Fruit fly (Drosophila melanogaster) whole organism, embryonic: ENCODE results near the gene CG45100.

Experiments used
- C15 ChIP-seq: fragments of 200-800 bp; sonication (Bioruptor generic); IDR thresholded peaks from 3 replicates; pipeline ENCODE4 v1.3.6; 2022; ENCODE audit warnings: missing biosample characterization, missing genetic modification characterization
- CG10431 ChIP-seq: fragments of 200-800 bp; sonication (Bioruptor generic); optimal IDR thresholded peaks from 3 replicates; lab custom pipeline; 2018; ENCODE audit warnings: missing biosample characterization, mild to moderate bottlenecking, missing genetic modification characterization
- CG11398 ChIP-seq: fragments of 200-800 bp; sonication (Bioruptor generic); optimal IDR thresholded peaks from 2 replicates; lab custom pipeline; 2016; ENCODE audit warnings: missing biosample characterization, missing genetic modification characterization
- CG11696 ChIP-seq: fragments of 200-800 bp; sonication (Bioruptor generic); IDR thresholded peaks from 2 replicates; pipeline ENCODE4 v1.3.6; 2022; ENCODE audit warnings: missing biosample characterization, missing genetic modification characterization
- CG13296 ChIP-seq: fragments of 200-800 bp; sonication (Bioruptor generic); optimal IDR thresholded peaks from 3 replicates; lab custom pipeline; 2018; ENCODE audit warnings: missing biosample characterization, mild to moderate bottlenecking, missing genetic modification characterization
- CG14667 ChIP-seq: fragments of 200-800 bp; sonication (Bioruptor generic); IDR thresholded peaks from 2 replicates; pipeline ENCODE4 v1.3.6; 2022; ENCODE audit warnings: missing biosample characterization, missing genetic modification characterization
- CG17186 ChIP-seq: fragments of 200-800 bp; sonication (Bioruptor generic); optimal IDR thresholded peaks from 3 replicates; lab custom pipeline; 2017; ENCODE audit warnings: missing biosample characterization, missing genetic modification reagents, missing genetic modification characterization
- CG18476 ChIP-seq: fragments of 200-800 bp; sonication (Bioruptor generic); optimal IDR thresholded peaks from 2 replicates; lab custom pipeline; 2016; ENCODE audit warnings: missing biosample characterization, mild to moderate bottlenecking, missing genetic modification characterization
- CG2202 ChIP-seq: fragments of 200-800 bp; sonication (Bioruptor generic); optimal IDR thresholded peaks from 2 replicates; lab custom pipeline; 2018; ENCODE audit warnings: missing biosample characterization, mild to moderate bottlenecking, missing genetic modification characterization
- CG31388 ChIP-seq: fragments of 200-800 bp; sonication (Bioruptor generic); optimal IDR thresholded peaks from 2 replicates; lab custom pipeline; 2016; ENCODE audit warnings: missing biosample characterization, missing genetic modification characterization
- CG3163 ChIP-seq: fragments of 200-800 bp; sonication (Bioruptor generic); optimal IDR thresholded peaks from 3 replicates; lab custom pipeline; 2016; ENCODE audit warnings: missing biosample characterization, missing genetic modification characterization
- CG3407 ChIP-seq: fragments of 200-800 bp; sonication (Bioruptor generic); optimal IDR thresholded peaks from 2 replicates; lab custom pipeline; 2018; ENCODE audit warnings: missing biosample characterization, mild to moderate bottlenecking, missing genetic modification characterization
- CG34422 ChIP-seq: fragments of 200-800 bp; sonication (Bioruptor generic); IDR thresholded peaks from 3 replicates; pipeline ENCODE4 v1.3.6; 2022; ENCODE audit warnings: missing biosample characterization, missing genetic modification characterization
- CG4360 ChIP-seq: fragments of 200-800 bp; sonication (Bioruptor generic); IDR thresholded peaks from 2 replicates; pipeline ENCODE4 v1.3.6; 2022; ENCODE audit warnings: missing biosample characterization, missing genetic modification characterization
- CG4854 ChIP-seq: fragments of 200-800 bp; sonication (Bioruptor generic); optimal IDR thresholded peaks from 2 replicates; lab custom pipeline; 2016; ENCODE audit warnings: missing biosample characterization, missing genetic modification characterization, inconsistent platforms
- CG8089 ChIP-seq: fragments of 200-800 bp; sonication (Bioruptor generic); optimal IDR thresholded peaks from 3 replicates; lab custom pipeline; 2016; ENCODE audit warnings: missing biosample characterization, missing genetic modification characterization
- CG9797 ChIP-seq: fragments of 200-800 bp; sonication (Bioruptor generic); optimal IDR thresholded peaks from 3 replicates; lab custom pipeline; 2018; ENCODE audit warnings: missing biosample characterization, mild to moderate bottlenecking, missing genetic modification characterization
- CkIIα-i1 ChIP-seq: fragments of 200-800 bp; sonication (Bioruptor generic); IDR thresholded peaks from 2 replicates; pipeline ENCODE4 v1.3.6; 2022; ENCODE audit warnings: missing biosample characterization, missing genetic modification characterization
- Dek ChIP-seq: fragments of 200-800 bp; sonication (Bioruptor generic); optimal IDR thresholded peaks from 3 replicates; lab custom pipeline; 2019; ENCODE audit warnings: missing biosample characterization, mild to moderate bottlenecking, missing genetic modification characterization, moderate library complexity
- Dll ChIP-seq: fragments of 200-800 bp; sonication (Bioruptor generic); IDR thresholded peaks from 4 replicates; pipeline ENCODE4 v1.3.6; 2022; ENCODE audit warnings: missing biosample characterization, missing genetic modification characterization; ENCODE audit not compliant: partially characterized antibody
- Dp ChIP-seq: fragments of 200-800 bp; sonication (Bioruptor generic); optimal IDR thresholded peaks from 2 replicates; lab custom pipeline; 2018; ENCODE audit warnings: missing biosample characterization, mild to moderate bottlenecking, missing genetic modification characterization, moderate library complexity
- GATAe ChIP-seq: fragments of 200-800 bp; sonication (Bioruptor generic); conservative IDR thresholded peaks from 2 replicates; pipeline ENCODE4 v1.3.6; 2022; ENCODE audit warnings: missing biosample characterization, missing genetic modification characterization
- Gug ChIP-seq: fragments of 200-800 bp; sonication (Bioruptor generic); IDR thresholded peaks from 4 replicates; pipeline ENCODE4 v1.3.6; 2022; ENCODE audit warnings: missing biosample characterization, missing genetic modification characterization
- HLH4C ChIP-seq: fragments of 200-800 bp; sonication (Bioruptor generic); IDR thresholded peaks from 3 replicates; pipeline ENCODE4 v1.3.6; 2022; ENCODE audit warnings: missing biosample characterization, missing genetic modification characterization; ENCODE audit not compliant: partially characterized antibody
- Hr78 ChIP-seq, 2 experiments: fragments of 200-800 bp in 1 of 2; fragments of >200 bp in 1 of 2; sonication (Bioruptor generic) in 1 of 2; optimal IDR thresholded peaks; 2 replicates each; lab custom pipeline; 2017 to 2019; ENCODE audit warnings: missing biosample characterization in 2 of 2, missing genetic modification characterization in 2 of 2, mild to moderate bottlenecking in 1 of 2, moderate library complexity in 1 of 2
- Lim3 ChIP-seq: fragments of 200-800 bp; sonication (Bioruptor generic); IDR thresholded peaks from 2 replicates; pipeline ENCODE4 v1.3.6; 2022; ENCODE audit warnings: missing biosample characterization, missing genetic modification characterization
- MESR4 ChIP-seq: fragments of 200-800 bp; sonication (Bioruptor generic); optimal IDR thresholded peaks from 2 replicates; lab custom pipeline; 2018; ENCODE audit warnings: missing biosample characterization, mild to moderate bottlenecking, missing genetic modification characterization, moderate library complexity
- MTF-1 ChIP-seq: fragments of 200-800 bp; sonication (Bioruptor generic); optimal IDR thresholded peaks from 2 replicates; lab custom pipeline; 2018; ENCODE audit warnings: missing biosample characterization, mild to moderate bottlenecking, missing genetic modification characterization, borderline replicate concordance
- Med ChIP-seq: fragments of 200-800 bp; sonication (Bioruptor generic); peaks from one replicate; lab custom pipeline; 2016; ENCODE audit warnings: missing biosample characterization, missing genetic modification characterization, mild to moderate bottlenecking, inconsistent platforms, moderate library complexity
- Optix ChIP-seq: fragments of 200-800 bp; sonication (Bioruptor generic); IDR thresholded peaks from 3 replicates; pipeline ENCODE4 v1.3.6; 2022; ENCODE audit warnings: missing biosample characterization, missing genetic modification characterization
- Rfx ChIP-seq: fragments of 200-800 bp; sonication (Bioruptor generic); IDR thresholded peaks from 2 replicates; pipeline ENCODE4 v1.3.6; 2022; ENCODE audit warnings: missing biosample characterization, missing genetic modification characterization
- Six4 ChIP-seq: fragments of 200-800 bp; sonication (Bioruptor generic); optimal IDR thresholded peaks from 2 replicates; lab custom pipeline; 2016; ENCODE audit warnings: missing biosample characterization, missing genetic modification characterization
- aop ChIP-seq: fragments of 200-800 bp; sonication (Bioruptor generic); IDR thresholded peaks from 2 replicates; pipeline ENCODE4 v1.3.6; 2022; ENCODE audit warnings: missing biosample characterization, missing genetic modification characterization
- chinmo ChIP-seq: fragments of 200-800 bp; sonication (Bioruptor generic); IDR thresholded peaks from 4 replicates; pipeline ENCODE4 v1.3.6; 2022; ENCODE audit warnings: missing biosample characterization, missing genetic modification characterization; ENCODE audit not compliant: partially characterized antibody
- crp ChIP-seq, 2 experiments: fragments of 200-800 bp; sonication (Bioruptor generic); optimal IDR thresholded peaks; 2 replicates in 1 of 2; 3 replicates in 1 of 2; lab custom pipeline; 2017; ENCODE audit warnings: missing biosample characterization in 2 of 2, missing genetic modification characterization in 2 of 2, mild to moderate bottlenecking in 1 of 2, moderate library complexity in 1 of 2
- fd64A ChIP-seq: fragments of 200-800 bp; sonication (Bioruptor generic); optimal IDR thresholded peaks from 3 replicates; lab custom pipeline; 2018; ENCODE audit warnings: missing biosample characterization, mild to moderate bottlenecking, missing genetic modification characterization
- hbn ChIP-seq: fragments of 200-800 bp; sonication (Bioruptor generic); IDR thresholded peaks from 2 replicates; pipeline ENCODE4 v1.3.6; 2022; ENCODE audit warnings: missing biosample characterization, missing genetic modification characterization; ENCODE audit not compliant: partially characterized antibody
- luna ChIP-seq: fragments of 200-800 bp; sonication (Bioruptor generic); optimal IDR thresholded peaks from 2 replicates; lab custom pipeline; 2016; ENCODE audit warnings: missing biosample characterization, missing genetic modification characterization
- oc ChIP-seq: fragments of 200-800 bp; sonication (Bioruptor generic); optimal IDR thresholded peaks from 2 replicates; lab custom pipeline; 2018; ENCODE audit warnings: missing biosample characterization, mild to moderate bottlenecking, missing genetic modification characterization, moderate library complexity
- onecut ChIP-seq: fragments of 200-800 bp; sonication (Bioruptor generic); IDR thresholded peaks from 2 replicates; pipeline ENCODE4 v1.3.6; 2022; ENCODE audit warnings: missing biosample characterization, missing genetic modification characterization
- otp ChIP-seq: fragments of 200-800 bp; sonication (Bioruptor generic); IDR thresholded peaks from 3 replicates; pipeline ENCODE4, ENCODE4 v1.3.6; 2022; ENCODE audit warnings: missing biosample characterization, missing genetic modification characterization
- phol ChIP-seq: fragments of 200-800 bp; sonication (Bioruptor generic); optimal IDR thresholded peaks from 3 replicates; lab custom pipeline; 2018; ENCODE audit warnings: missing biosample characterization, mild to moderate bottlenecking, missing genetic modification characterization, moderate library complexity
- sd ChIP-seq: fragments of 200-800 bp; sonication (Bioruptor generic); optimal IDR thresholded peaks from 3 replicates; lab custom pipeline; 2018; ENCODE audit warnings: missing biosample characterization, mild to moderate bottlenecking, missing genetic modification characterization, moderate library complexity
- sna ChIP-seq: fragments of 200-800 bp; sonication (Bioruptor generic); IDR thresholded peaks from 2 replicates; pipeline ENCODE4 v1.3.6; 2022; ENCODE audit warnings: missing biosample characterization, missing genetic modification characterization; ENCODE audit not compliant: partially characterized antibody
- stc ChIP-seq: fragments of 200-800 bp; sonication (Bioruptor generic); IDR thresholded peaks from 2 replicates; pipeline ENCODE4 v1.3.6; 2022; ENCODE audit warnings: missing biosample characterization, missing genetic modification characterization
- tgo ChIP-seq: fragments of 200-800 bp; sonication (Bioruptor generic); IDR thresholded peaks from 3 replicates; pipeline ENCODE4 v1.3.6; 2022; ENCODE audit warnings: missing biosample characterization, missing genetic modification characterization
- trh ChIP-seq: fragments of 200-800 bp; sonication (Bioruptor generic); optimal IDR thresholded peaks from 2 replicates; lab custom pipeline; 2016; ENCODE audit warnings: missing biosample characterization, missing genetic modification characterization
- vnd ChIP-seq: fragments of 200-800 bp; sonication (Bioruptor generic); IDR thresholded peaks from 3 replicates; pipeline ENCODE4 v1.3.6; 2022; ENCODE audit warnings: missing biosample characterization, missing genetic modification characterization; ENCODE audit not compliant: partially characterized antibody
- zf30C ChIP-seq: fragments of 200-800 bp; sonication (Bioruptor generic); optimal IDR thresholded peaks from 3 replicates; lab custom pipeline; 2018; ENCODE audit warnings: missing biosample characterization, mild to moderate bottlenecking, missing genetic modification characterization

CG45100 gene

dm6 chr3R:5463199-5463949, 11.0 kb downstream of the CG45100 start (continued):
- no peak for TF ChIP-seq Hr78 (GFP tag; optimal IDR thresholded peaks at IDR 0.05; lab: Kevin White, UChicago)
- TF ChIP-seq Lim3 (GFP tag; lab: Robert Waterston, UW): no peak
- TF ChIP-seq GATAe (GFP tag; lab: Robert Waterston, UW): no peak
- peak; percentile 29; the same call in 1 of the 4 replicates for TF ChIP-seq Dll (GFP tag; lab: Robert Waterston, UW)
- no peak for TF ChIP-seq CG13296 (GFP tag; lab: Kevin White, UChicago)
- TF ChIP-seq Optix (GFP tag; lab: Robert Waterston, UW): no peak
- TF ChIP-seq CG4854: no peak
- TF ChIP-seq CG8089 (GFP tag; lab: Kevin White, UChicago): no peak
- no peak for TF ChIP-seq CG18476
- peak; percentile 67 to 94 for TF ChIP-seq crp (GFP tag; optimal IDR thresholded peaks at IDR 0.05; lab: Kevin White, UChicago)
- no peak for TF ChIP-seq fd64A (GFP tag; lab: Kevin White, UChicago)
- no peak for TF ChIP-seq oc (tag; lab: Kevin White, UChicago)
- no peak for TF ChIP-seq CkIIα-i1 (GFP tag; lab: Robert Waterston, UW)
- no peak for TF ChIP-seq aop (GFP tag; lab: Robert Waterston, UW)
- TF ChIP-seq CG34422 (GFP tag; lab: Robert Waterston, UW): peak; percentile 82; the same call in 1 of the 3 replicates
- no peak for TF ChIP-seq otp (GFP tag; lab: Robert Waterston, UW)
- TF ChIP-seq onecut: no peak
- TF ChIP-seq phol: peak; percentile 68
- peak; percentile 39 for TF ChIP-seq MESR4 (GFP tag; lab: Kevin White, UChicago)
- no peak for TF ChIP-seq trh (GFP tag; lab: Kevin White, UChicago)
- no peak for TF ChIP-seq tgo (GFP tag; lab: Robert Waterston, UW)
- TF ChIP-seq C15 (GFP tag; lab: Robert Waterston, UW): no peak
- TF ChIP-seq CG9797: peak; percentile 85
- no peak for TF ChIP-seq CG3163 (GFP tag; lab: Kevin White, UChicago)
- TF ChIP-seq zf30C: no peak
- no peak for TF ChIP-seq Six4 (GFP tag; lab: Kevin White, UChicago)
- TF ChIP-seq sna (GFP tag; lab: Robert Waterston, UW): 0 out of 2 replicates have a peak, but pooled peaks have one; percentile 11
- TF ChIP-seq Rfx (GFP tag; lab: Robert Waterston, UW): no peak
- TF ChIP-seq luna (GFP tag; lab: Kevin White, UChicago): no peak
- no peak for TF ChIP-seq CG11696 (GFP tag; lab: Robert Waterston, UW)
- TF ChIP-seq Dp (GFP tag; lab: Kevin White, UChicago): peak; percentile 29
- no peak for TF ChIP-seq HLH4C (GFP tag; lab: Robert Waterston, UW)
- no peak; the same call in none of the 2 replicates for TF ChIP-seq hbn
- peak; percentile 5 for TF ChIP-seq CG10431
- TF ChIP-seq CG14667: no peak
- no peak for TF ChIP-seq CG3407 (GFP tag; lab: Kevin White, UChicago)
- TF ChIP-seq vnd (GFP tag; lab: Robert Waterston, UW): no peak
- no peak for TF ChIP-seq Dek (tag; lab: Kevin White, UChicago)
- no peak for TF ChIP-seq MTF-1 (GFP tag; lab: Kevin White, UChicago)
- peak; percentile 80 for TF ChIP-seq CG17186 (GFP tag; lab: Kevin White, UChicago)
- no peak for TF ChIP-seq CG11398
- peak; percentile 76 for TF ChIP-seq sd
- peak; percentile 70; the same call in 1 of the 4 replicates for TF ChIP-seq chinmo
- peak; percentile 45 for TF ChIP-seq Med
- TF ChIP-seq stc (GFP tag; lab: Robert Waterston, UW): no peak
- no peak for TF ChIP-seq CG31388 (GFP tag; lab: Kevin White, UChicago)
- no peak for TF ChIP-seq CG2202
- TF ChIP-seq Gug: no peak
- no peak for TF ChIP-seq CG4360 (GFP tag; lab: Robert Waterston, UW)
